Worm (Caenorhabditis elegans): Measurements from ENCODE around the gene Y39B6A.13.

Gene Y39B6A.13

DNA sequence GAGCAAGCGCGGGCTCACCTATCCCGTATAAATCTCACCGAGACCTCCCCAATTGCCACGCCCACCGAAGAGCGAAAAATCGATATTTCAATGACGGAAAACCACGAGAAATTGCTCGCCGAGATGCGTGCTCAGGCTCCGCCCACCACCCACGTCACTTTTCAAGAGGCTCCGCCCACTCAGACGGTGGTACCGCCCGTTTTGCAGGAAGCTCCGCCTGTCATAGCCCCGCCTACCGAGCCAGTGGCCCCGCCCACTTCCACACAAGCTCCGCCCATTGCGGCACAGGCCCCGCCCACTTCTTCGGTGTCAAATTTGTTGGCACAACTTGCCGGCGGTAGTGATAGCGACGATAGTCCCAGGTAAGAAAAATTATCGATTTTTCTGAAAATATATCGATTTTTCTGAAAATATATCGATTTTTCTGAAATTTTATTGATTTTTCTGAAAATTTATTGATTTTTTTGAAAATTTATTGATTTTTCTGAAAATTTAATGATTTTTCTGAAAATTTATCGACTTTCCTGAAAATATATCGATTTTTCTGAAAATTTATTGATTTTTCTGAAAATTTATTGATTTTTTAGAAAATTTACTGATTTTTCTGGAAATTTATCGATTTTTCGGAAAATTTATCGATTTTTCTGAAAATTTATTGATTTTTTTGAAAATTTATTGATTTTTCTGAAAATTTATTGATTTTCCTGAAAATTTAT, 10.4 kb upstream of the Y39B6A.13 start:
- TF ChIP-seq elt-1 (tag; optimal IDR thresholded peaks at IDR 0.05; ENCODE audit: borderline replicate concordance, insufficient read depth), result no peak
- TF ChIP-seq mls-2 (tag; optimal IDR thresholded peaks at IDR 0.05), result no peak
- TF ChIP-seq nhr-2 (tag; optimal IDR thresholded peaks at IDR 0.05), result no peak
- TF ChIP-seq ztf-11 (tag; optimal IDR thresholded peaks at IDR 0.05), result no peak
- TF ChIP-seq drap-1 (GFP tag; optimal IDR thresholded peaks at IDR 0.05), result no peak
- TF ChIP-seq tbx-8 (GFP tag; optimal IDR thresholded peaks at IDR 0.05), result no peak
- no peak for TF ChIP-seq unc-62 (GFP tag; optimal IDR thresholded peaks at IDR 0.05)
- TF ChIP-seq ham-2 (GFP tag; optimal IDR thresholded peaks at IDR 0.05), result no peak
- TF ChIP-seq blmp-1 (tag; optimal IDR thresholded peaks at IDR 0.05), result no peak
- no peak for TF ChIP-seq zip-8 (tag; optimal IDR thresholded peaks at IDR 0.05)
- TF ChIP-seq mep-1 (tag; optimal IDR thresholded peaks at IDR 0.05), result no peak

DNA sequence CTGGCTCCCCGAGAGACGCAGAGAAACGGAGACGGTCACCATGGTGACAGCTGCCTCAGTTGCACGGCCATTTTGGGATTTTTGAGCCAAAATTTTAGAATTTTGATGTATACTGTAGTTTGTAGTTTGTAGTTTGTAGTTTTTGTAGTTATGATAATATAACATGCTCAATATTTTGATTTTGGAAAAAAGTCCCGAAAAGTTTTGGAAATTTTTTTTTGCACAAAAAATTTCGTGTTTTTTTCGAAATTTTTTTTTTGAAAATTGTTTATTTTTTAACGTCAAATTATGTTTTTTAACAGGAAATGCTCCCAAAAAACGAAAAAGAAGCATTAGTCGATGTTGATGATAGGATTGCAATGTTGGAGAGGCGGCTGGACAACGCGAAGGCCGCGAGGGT, 8.0 kb upstream of the Y39B6A.13 start, which contains the start of gene dyf-17:
Gene dyf-17 (plus strand): TSS at position 301 of the 400 bp plus-strand sequence.
- TF ChIP-seq ham-2 (GFP tag; optimal IDR thresholded peaks at IDR 0.05), result no peak
- TF ChIP-seq lin-32 (GFP tag; optimal IDR thresholded peaks at IDR 0.05), result peak; percentile 15

DNA sequence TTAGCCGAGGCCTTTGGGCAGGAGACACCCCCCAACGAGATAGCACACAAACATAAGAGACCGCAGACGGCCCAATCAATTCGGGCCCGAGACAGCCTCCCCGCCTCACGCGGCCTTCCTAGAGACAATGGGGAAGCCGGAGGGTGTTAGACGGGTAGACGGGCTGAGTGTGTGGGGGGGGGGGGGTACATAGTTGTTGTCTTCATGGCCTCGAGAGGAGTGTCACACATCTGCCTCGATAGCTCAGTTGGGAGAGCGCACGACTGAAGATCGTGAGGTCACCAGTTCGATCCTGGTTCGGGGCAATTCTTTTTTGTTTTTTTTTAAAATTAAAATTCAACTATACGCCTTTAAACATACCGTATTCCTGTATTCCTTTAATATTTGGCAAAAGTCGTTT, 6.6 kb upstream of the Y39B6A.13 start:
- TF ChIP-seq elt-3 (tag; optimal IDR thresholded peaks at IDR 0.05), result no peak
- peak; percentile 19 for TF ChIP-seq lsy-2 (tag; optimal IDR thresholded peaks at IDR 0.05)
- peak; percentile 98 for TF ChIP-seq drap-1 (GFP tag; optimal IDR thresholded peaks at IDR 0.05)
- peak; percentile 73 for TF ChIP-seq unc-120 (tag; optimal IDR thresholded peaks at IDR 0.05; ENCODE audit: poor library complexity, severe bottlenecking)
- TF ChIP-seq unc-62 (GFP tag; optimal IDR thresholded peaks at IDR 0.05), result peak; percentile 19
- TF ChIP-seq flh-1 (GFP tag; optimal IDR thresholded peaks at IDR 0.05), result peak; percentile 52
- TF ChIP-seq pha-4 (tag; optimal IDR thresholded peaks at IDR 0.05), result no peak
- TF ChIP-seq ceh-83 (GFP tag; optimal IDR thresholded peaks at IDR 0.05), result peak; percentile 92
- TF ChIP-seq lin-32 (GFP tag; optimal IDR thresholded peaks at IDR 0.05), result peak; percentile 69
- no peak for TF ChIP-seq nhr-76 (tag; optimal IDR thresholded peaks at IDR 0.05)
- peak; percentile 13 for TF ChIP-seq nhr-237 (tag; optimal IDR thresholded peaks at IDR 0.05)
- TF ChIP-seq unc-39 (tag; optimal IDR thresholded peaks at IDR 0.05), result no peak
- peak; percentile 5 for TF ChIP-seq hlh-1 (tag; optimal IDR thresholded peaks at IDR 0.05)
- TF ChIP-seq ceh-39 (tag; optimal IDR thresholded peaks at IDR 0.05), result no peak
- peak; percentile 20 for TF ChIP-seq ces-1 (GFP tag; optimal IDR thresholded peaks at IDR 0.05)
- TF ChIP-seq nhr-28 (tag; optimal IDR thresholded peaks at IDR 0.05), result no peak
- TF ChIP-seq ham-2 (GFP tag; optimal IDR thresholded peaks at IDR 0.05), result peak; percentile 79
- TF ChIP-seq mls-2 (tag; optimal IDR thresholded peaks at IDR 0.05), result peak; percentile 92
- TF ChIP-seq sptf-1 (tag; optimal IDR thresholded peaks at IDR 0.05), result peak; percentile 89
- peak; percentile 79 for TF ChIP-seq ceh-43 (GFP tag; optimal IDR thresholded peaks at IDR 0.05)
- TF ChIP-seq tbx-8 (GFP tag; optimal IDR thresholded peaks at IDR 0.05), result peak; percentile 62
- no peak for TF ChIP-seq nhr-12 (tag; optimal IDR thresholded peaks at IDR 0.05)
- TF ChIP-seq nhr-2 (tag; optimal IDR thresholded peaks at IDR 0.05), result no peak
- peak; percentile 61 for TF ChIP-seq lin-13 (tag; optimal IDR thresholded peaks at IDR 0.05)
- peak; percentile 90 for TF ChIP-seq cnd-1 (tag; optimal IDR thresholded peaks at IDR 0.05)
- TF ChIP-seq elt-1 (tag; optimal IDR thresholded peaks at IDR 0.05; ENCODE audit: borderline replicate concordance, insufficient read depth), result no peak
- TF ChIP-seq ztf-11 (tag; optimal IDR thresholded peaks at IDR 0.05), result no peak
- peak; percentile 5 for TF ChIP-seq blmp-1 (tag; optimal IDR thresholded peaks at IDR 0.05)
- TF ChIP-seq snpc-4 (tag; optimal IDR thresholded peaks at IDR 0.05), result no peak
- peak; percentile 75 for TF ChIP-seq sem-2 (GFP tag; optimal IDR thresholded peaks at IDR 0.05)
- TF ChIP-seq M03D4.4 (tag; optimal IDR thresholded peaks at IDR 0.05), result peak; percentile 88
- TF ChIP-seq bed-3 (GFP tag; optimal IDR thresholded peaks at IDR 0.05), result peak; percentile 59
- no peak for TF ChIP-seq zip-8 (tag; optimal IDR thresholded peaks at IDR 0.05)
- TF ChIP-seq mab-5 (tag; optimal IDR thresholded peaks at IDR 0.05), result no peak
- no peak for TF ChIP-seq mep-1 (tag; optimal IDR thresholded peaks at IDR 0.05)

DNA sequence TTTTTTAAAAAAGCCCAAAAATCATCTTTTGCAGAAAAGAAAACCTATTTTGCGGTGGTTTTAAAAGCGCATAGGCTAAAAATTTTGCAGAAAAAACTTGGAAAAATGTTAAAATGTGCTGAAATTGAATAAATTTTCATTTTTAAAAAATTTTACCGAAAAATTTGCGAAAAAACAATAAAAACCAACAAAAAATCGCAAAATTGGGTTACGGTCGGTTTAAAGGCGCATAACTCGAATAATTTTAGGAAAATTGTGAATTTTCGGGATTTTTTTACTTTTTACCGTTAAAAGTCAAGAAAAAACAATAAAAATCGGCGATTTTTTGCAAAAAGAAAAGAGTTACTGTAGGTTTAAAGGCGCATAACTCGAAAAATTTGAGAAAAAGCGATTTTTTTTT, 6.0 kb upstream of the Y39B6A.13 start:
- TF ChIP-seq bed-3 (GFP tag; optimal IDR thresholded peaks at IDR 0.05) (no peak), ceh-83 (GFP tag; optimal IDR thresholded peaks at IDR 0.05) (no peak), nhr-76 (tag; optimal IDR thresholded peaks at IDR 0.05) (no peak), nhr-2 (tag; optimal IDR thresholded peaks at IDR 0.05) (no peak), sem-2 (GFP tag; optimal IDR thresholded peaks at IDR 0.05) (no peak), nhr-28 (tag; optimal IDR thresholded peaks at IDR 0.05) (no peak), unc-62 (GFP tag; optimal IDR thresholded peaks at IDR 0.05) (no peak), mls-2 (tag; optimal IDR thresholded peaks at IDR 0.05) (no peak), lsy-2 (tag; optimal IDR thresholded peaks at IDR 0.05) (no peak), pha-4 (tag; optimal IDR thresholded peaks at IDR 0.05) (no peak), nhr-12 (tag; optimal IDR thresholded peaks at IDR 0.05) (no peak), nhr-237 (tag; optimal IDR thresholded peaks at IDR 0.05) (no peak), sptf-1 (tag; optimal IDR thresholded peaks at IDR 0.05) (no peak), M03D4.4 (tag; optimal IDR thresholded peaks at IDR 0.05) (no peak), ceh-43 (GFP tag; optimal IDR thresholded peaks at IDR 0.05) (no peak), snpc-4 (tag; optimal IDR thresholded peaks at IDR 0.05) (no peak), hlh-1 (tag; optimal IDR thresholded peaks at IDR 0.05) (no peak), lin-32 (GFP tag; optimal IDR thresholded peaks at IDR 0.05) (no peak), mep-1 (tag; optimal IDR thresholded peaks at IDR 0.05) (no peak), ces-1 (GFP tag; optimal IDR thresholded peaks at IDR 0.05) (no peak)

All from whole organism, mixed stage, embryonic.